Worm (Caenorhabditis elegans): ENCODE results near the gene F55A11.11.

- TF ChIP-seq ztf-11 (tag; optimal IDR thresholded peaks at IDR 0.05) = no peak
- peak; percentile 36 for TF ChIP-seq nfya-1 (tag; optimal IDR thresholded peaks at IDR 0.05; ENCODE audit: insufficient read depth)
- TF ChIP-seq ZK546.5 (tag; optimal IDR thresholded peaks at IDR 0.05) = no peak
- TF ChIP-seq egl-27 (tag; optimal IDR thresholded peaks at IDR 0.05) = no peak
- no peak for TF ChIP-seq nhr-237 (tag; optimal IDR thresholded peaks at IDR 0.05)
- TF ChIP-seq R02D3.7 (tag; optimal IDR thresholded peaks at IDR 0.05) = no peak
Measured at ce11 chrV:11800486-11800885, 17.5 kb downstream of the F55A11.11 start.

All from whole organism, L3 larva.